Fruit fly (Drosophila melanogaster): ENCODE results near the gene Hira.
A peak's percentile ranks its signal among the peaks of the same experiment; 100 is the strongest.

Gene Hira

dm6 chrX:7692740-7693064 is 29.2 kb upstream of the Hira start (continued):
- TF ChIP-seq crc (GFP tag; optimal IDR thresholded peaks at IDR 0.05) (peak; percentile 41), Kr (GFP tag; optimal IDR thresholded peaks at IDR 0.05) (no peak), h (optimal IDR thresholded peaks at IDR 0.05) (no peak), CG17328 (GFP tag; IDR thresholded peaks at IDR 0.05) (peak; percentile 70), Hey (tag; optimal IDR thresholded peaks at IDR 0.05) (no peak), Nf-YB (GFP tag; optimal IDR thresholded peaks at IDR 0.05) (peak; percentile 14), stwl (tag; optimal IDR thresholded peaks at IDR 0.05) (no peak), dpn (GFP tag; optimal IDR thresholded peaks at IDR 0.05) (peak; percentile 54 to 69), CG2129 (GFP tag; IDR thresholded peaks at IDR 0.05; ENCODE audit: partially characterized antibody) (no peak), Xbp1 (GFP tag; optimal IDR thresholded peaks at IDR 0.05) (peak; percentile 66), CTCF (GFP tag; optimal IDR thresholded peaks at IDR 0.05) (no peak), dan (GFP tag; IDR thresholded peaks at IDR 0.05) (no peak), CG13424 (tag; optimal IDR thresholded peaks at IDR 0.05) (peak; percentile 70), maf-S (GFP tag; optimal IDR thresholded peaks at IDR 0.05) (peak; percentile 20), Med (GFP tag) (peak; percentile 95), CG13296 (GFP tag; optimal IDR thresholded peaks at IDR 0.05) (peak; percentile 63), CG2202 (tag; optimal IDR thresholded peaks at IDR 0.05) (no peak), CG6654 (GFP tag; optimal IDR thresholded peaks at IDR 0.05) (no peak), CG18764 (GFP tag; optimal IDR thresholded peaks at IDR 0.05) (peak; percentile 28), CG14860 (GFP tag; IDR thresholded peaks at IDR 0.05; ENCODE audit: partially characterized antibody) (no peak), CG18619 (GFP tag; optimal IDR thresholded peaks at IDR 0.05) (no peak), jigr1 (GFP tag; IDR thresholded peaks at IDR 0.05) (no peak), CG11247 (GFP tag; IDR thresholded peaks at IDR 0.05) (peak; percentile 58), CG1647 (GFP tag; optimal IDR thresholded peaks at IDR 0.05) (peak; percentile 10), wor (GFP tag; IDR thresholded peaks at IDR 0.05) (no peak), ewg (GFP tag; optimal IDR thresholded peaks at IDR 0.05) (peak; percentile 29), fd3F (GFP tag; optimal IDR thresholded peaks at IDR 0.05) (peak; percentile 54), CG1529 (GFP tag; optimal IDR thresholded peaks at IDR 0.05) (peak; percentile 46), ind (GFP tag; optimal IDR thresholded peaks at IDR 0.05) (peak; percentile 71), CG13123 (GFP tag; optimal IDR thresholded peaks at IDR 0.05) (peak; percentile 25), kay (GFP tag; optimal IDR thresholded peaks at IDR 0.05) (peak; percentile 29), CG13775 (GFP tag; optimal IDR thresholded peaks at IDR 0.05) (peak; percentile 47), CG1792 (GFP tag; optimal IDR thresholded peaks at IDR 0.05) (peak; percentile 44), CG15479 (GFP tag; optimal IDR thresholded peaks at IDR 0.05) (no peak), Jarid2 (GFP tag; optimal IDR thresholded peaks at IDR 0.05) (no peak), Stat92E (GFP tag; optimal IDR thresholded peaks at IDR 0.05) (no peak), dm (GFP tag; optimal IDR thresholded peaks at IDR 0.05) (peak; percentile 26), CG31388 (GFP tag; optimal IDR thresholded peaks at IDR 0.05) (no peak), CG43689 (GFP tag; IDR thresholded peaks at IDR 0.05) (peak; percentile 46; the same call in 1 of the 2 replicates), dmrt11E (tag; optimal IDR thresholded peaks at IDR 0.05) (no peak), CG1024 (GFP tag; IDR thresholded peaks at IDR 0.05) (no peak), Dip3 (GFP tag; optimal IDR thresholded peaks at IDR 0.05) (peak; percentile 71), CG14667 (GFP tag; IDR thresholded peaks at IDR 0.05) (peak; percentile 59; the same call in 1 of the 2 replicates), CG4730 (GFP tag; IDR thresholded peaks at IDR 0.05) (peak; percentile 48; the same call in 1 of the 2 replicates), pita (GFP tag; optimal IDR thresholded peaks at IDR 0.05) (no peak), ATbp (GFP tag; optimal IDR thresholded peaks at IDR 0.05) (peak; percentile 40), slbo (GFP tag; IDR thresholded peaks at IDR 0.05) (peak; percentile 88), CG12104 (GFP tag; optimal IDR thresholded peaks at IDR 0.05) (peak; percentile 3), CG10462 (GFP tag; optimal IDR thresholded peaks at IDR 0.05) (no peak), tap (tag; optimal IDR thresholded peaks at IDR 0.05) (peak; percentile 48), CG15514 (GFP tag; optimal IDR thresholded peaks at IDR 0.05) (peak; percentile 30), CG9609 (GFP tag; optimal IDR thresholded peaks at IDR 0.05) (peak; percentile 60)
